Worm (Caenorhabditis elegans) whole organism, L4 larva: ENCODE data around the gene cyp-31A5.

Experiments
- F10B5.3 ChIP-seq: sonication (generic microtip); optimal IDR thresholded peaks from 2 replicates; lab custom pipeline; 2016; ENCODE audit warnings: mild to moderate bottlenecking, missing genetic modification characterization, missing compliant biosample characterization
- T20F7.1 ChIP-seq: fragments of 200-800 bp; sonication (Bioruptor generic); optimal IDR thresholded peaks from 2 replicates; lab custom pipeline; 2018; ENCODE audit warnings: mild to moderate bottlenecking, missing genetic modification characterization, missing compliant biosample characterization
- T26A8.4 ChIP-seq: fragments of 200-800 bp; sonication (Bioruptor generic); IDR thresholded peaks from 2 replicates; pipeline ENCODE4 v1.3.6; 2022; ENCODE audit warnings: missing genetic modification characterization, missing compliant biosample characterization
- Y48G9A.11 ChIP-seq: fragments of 200-800 bp; sonication (Bioruptor generic); IDR thresholded peaks from 2 replicates; pipeline ENCODE4 v1.3.6; 2022; ENCODE audit warnings: missing genetic modification reagents, missing genetic modification characterization, missing compliant biosample characterization
- Y75B8A.6 ChIP-seq: fragments of 200-800 bp; sonication (Bioruptor generic); IDR thresholded peaks from 2 replicates; pipeline ENCODE4 v1.3.6; 2022; ENCODE audit warnings: missing genetic modification reagents, missing genetic modification characterization, missing compliant biosample characterization
- aha-1 ChIP-seq: fragments of 150-350 bp; peaks from one replicate; lab custom pipeline; 2014; ENCODE audit warnings: missing biosample characterization, missing genetic modification characterization
- ceh-20 ChIP-seq: fragments of 200-800 bp; sonication (Bioruptor generic); IDR thresholded peaks from 2 replicates; pipeline ENCODE4 v1.3.6; 2022; ENCODE audit warnings: missing genetic modification reagents, missing genetic modification characterization, missing compliant biosample characterization
- ceh-32 ChIP-seq: sonication (generic microtip); optimal IDR thresholded peaks from 2 replicates; lab custom pipeline; 2016; ENCODE audit warnings: mild to moderate bottlenecking, missing genetic modification characterization, missing compliant biosample characterization; ENCODE audit not compliant: poor library complexity
- cey-2 ChIP-seq: sonication (generic microtip); optimal IDR thresholded peaks from 3 replicates; lab custom pipeline; 2017; ENCODE audit warnings: missing genetic modification characterization, mild to moderate bottlenecking, missing compliant biosample characterization, antibody characterized with exemption, borderline replicate concordance; ENCODE audit not compliant: insufficient read depth
- daf-16 ChIP-seq, 3 experiments: sonication (generic microtip); optimal IDR thresholded peaks; 2 replicates each; lab custom pipeline; 2016 to 2017; ENCODE audit warnings: missing genetic modification characterization in 3 of 3, missing genetic modification reagents in 3 of 3, mild to moderate bottlenecking in 2 of 3, missing compliant biosample characterization in 2 of 3, missing biosample characterization in 1 of 3, moderate library complexity in 1 of 3
- dmd-9 ChIP-seq: fragments of 200-800 bp; sonication (Bioruptor generic); IDR thresholded peaks from 2 replicates; pipeline ENCODE4 v1.3.6; 2022; ENCODE audit warnings: missing genetic modification reagents, missing genetic modification characterization, missing compliant biosample characterization
- dve-1 ChIP-seq: sonication (generic microtip); optimal IDR thresholded peaks from 2 replicates; lab custom pipeline; 2017; ENCODE audit warnings: antibody characterized with exemption, mild to moderate bottlenecking, missing genetic modification characterization, missing compliant biosample characterization; ENCODE audit not compliant: insufficient read depth
- egl-27 ChIP-seq: sonication (generic microtip); optimal IDR thresholded peaks from 3 replicates; lab custom pipeline; 2017; ENCODE audit warnings: missing biosample characterization, missing genetic modification reagents, missing genetic modification characterization
- egl-43 ChIP-seq: fragments of 200-800 bp; sonication (Bioruptor generic); IDR thresholded peaks from 2 replicates; pipeline ENCODE4 v1.3.6; 2022; ENCODE audit warnings: missing genetic modification reagents, missing genetic modification characterization, missing compliant biosample characterization
- gei-8 ChIP-seq: fragments of 200-800 bp; sonication (Bioruptor generic); optimal IDR thresholded peaks from 2 replicates; lab custom pipeline; 2018; ENCODE audit warnings: mild to moderate bottlenecking, missing genetic modification characterization, missing compliant biosample characterization
- hif-1 ChIP-seq, 2 experiments: sonication (generic microtip); optimal IDR thresholded peaks; 2 replicates each; lab custom pipeline; 2016 to 2017; ENCODE audit warnings: missing compliant biosample characterization in 2 of 2, missing genetic modification characterization in 2 of 2, missing genetic modification reagents in 2 of 2, missing genotype in 2 of 2, mild to moderate bottlenecking in 1 of 2
- hlh-30 ChIP-seq: sonication (generic microtip); optimal IDR thresholded peaks from 2 replicates; lab custom pipeline; 2017; ENCODE audit warnings: antibody characterized with exemption, mild to moderate bottlenecking, missing genetic modification characterization, missing compliant biosample characterization; ENCODE audit not compliant: insufficient read depth
- jun-1 ChIP-seq: fragments of 150-350 bp; optimal IDR thresholded peaks from 2 replicates; lab custom pipeline; 2014; ENCODE audit warnings: missing biosample characterization, missing genetic modification reagents, missing genetic modification characterization
- lim-7 ChIP-seq: fragments of 200-800 bp; sonication (Bioruptor generic); IDR thresholded peaks from 2 replicates; pipeline ENCODE4 v1.3.6; 2022; ENCODE audit warnings: missing genetic modification characterization, missing compliant biosample characterization
- lin-1 ChIP-seq: fragments of 200-800 bp; sonication (Bioruptor generic); IDR thresholded peaks from 2 replicates; pipeline ENCODE4 v1.3.6; 2022; ENCODE audit warnings: missing genetic modification reagents, missing genetic modification characterization, missing compliant biosample characterization
- madf-9 ChIP-seq: fragments of 200-800 bp; sonication (Bioruptor generic); conservative IDR thresholded peaks from 2 replicates; pipeline ENCODE4 v1.3.6; 2022; ENCODE audit warnings: missing genetic modification reagents, missing genetic modification characterization, missing compliant biosample characterization
- mdl-1 ChIP-seq, 2 experiments: fragments of 150-350 bp in 1 of 2; sonication (generic microtip) in 1 of 2; optimal IDR thresholded peaks; 2 replicates each; lab custom pipeline; 2014 to 2017; ENCODE audit warnings: missing biosample characterization in 2 of 2, missing genetic modification characterization in 2 of 2
- mep-1 ChIP-seq: fragments of 150-350 bp; sonication (generic microtip); optimal IDR thresholded peaks from 3 replicates; lab custom pipeline; 2014; ENCODE audit warnings: missing biosample characterization, missing genetic modification characterization
- mes-2 ChIP-seq: sonication (generic microtip); optimal IDR thresholded peaks from 2 replicates; lab custom pipeline; 2016; ENCODE audit warnings: missing genotype, mild to moderate bottlenecking, missing genetic modification characterization, missing compliant biosample characterization; ENCODE audit not compliant: poor library complexity, severe bottlenecking
- mxl-2 ChIP-seq: fragments of 200-800 bp; sonication (Bioruptor generic); conservative IDR thresholded peaks from 2 replicates; pipeline ENCODE4 v1.3.6; 2022; ENCODE audit warnings: missing genetic modification reagents, missing genetic modification characterization, missing compliant biosample characterization
- mxl-3 ChIP-seq: fragments of 200-800 bp; sonication (Bioruptor generic); optimal IDR thresholded peaks from 2 replicates; lab custom pipeline; 2018; ENCODE audit warnings: mild to moderate bottlenecking, missing genetic modification characterization, missing compliant biosample characterization
- nhr-10 ChIP-seq: fragments of 150-350 bp; optimal IDR thresholded peaks from 2 replicates; lab custom pipeline; 2014; ENCODE audit warnings: missing biosample characterization, missing genetic modification characterization
- nhr-102 ChIP-seq: sonication (generic microtip); optimal IDR thresholded peaks from 2 replicates; lab custom pipeline; 2016; ENCODE audit warnings: mild to moderate bottlenecking, missing genetic modification characterization, moderate library complexity, missing compliant biosample characterization
- nhr-11 ChIP-seq: fragments of 150-350 bp; optimal IDR thresholded peaks from 2 replicates; lab custom pipeline; 2014; ENCODE audit warnings: missing biosample characterization, missing genetic modification characterization
- nhr-111 ChIP-seq: fragments of 200-800 bp; sonication (Bioruptor generic); optimal IDR thresholded peaks from 2 replicates; lab custom pipeline; 2018; ENCODE audit warnings: mild to moderate bottlenecking, missing genetic modification characterization, missing compliant biosample characterization
- nhr-28 ChIP-seq: fragments of 150-350 bp; optimal IDR thresholded peaks from 2 replicates; lab custom pipeline; 2014; ENCODE audit warnings: missing biosample characterization, missing genetic modification characterization
- nhr-41 ChIP-seq: fragments of 200-800 bp; sonication (Bioruptor generic); IDR thresholded peaks from 2 replicates; pipeline ENCODE4 v1.3.6; 2022; ENCODE audit warnings: missing genetic modification reagents, missing genetic modification characterization, missing compliant biosample characterization
- nhr-42 ChIP-seq: fragments of 200-800 bp; sonication (Bioruptor generic); IDR thresholded peaks from 2 replicates; pipeline ENCODE4 v1.3.6; 2022; ENCODE audit warnings: missing genetic modification characterization, missing compliant biosample characterization
- nhr-6 ChIP-seq: fragments of 150-350 bp; optimal IDR thresholded peaks from 2 replicates; lab custom pipeline; 2014; ENCODE audit warnings: missing biosample characterization, missing genetic modification characterization
- nhr-76 ChIP-seq: fragments of 150-350 bp; optimal IDR thresholded peaks from 2 replicates; lab custom pipeline; 2014; ENCODE audit warnings: missing biosample characterization, missing genetic modification characterization
- nhr-77 ChIP-seq: fragments of 150-350 bp; optimal IDR thresholded peaks from 2 replicates; lab custom pipeline; 2014; ENCODE audit warnings: missing biosample characterization, missing genetic modification characterization
- pha-4 ChIP-seq, 2 experiments: fragments of 150-350 bp in 1 of 2; fragments of 200-800 bp in 1 of 2; sonication (Bioruptor generic) in 1 of 2; IDR thresholded peaks in 1 of 2; optimal IDR thresholded peaks in 1 of 2; 2 replicates each; pipeline versions ENCODE4 v1.3.6 to Lab custom; 2014 to 2022; ENCODE audit warnings: missing genetic modification characterization in 2 of 2, missing genetic modification reagents in 2 of 2, missing biosample characterization in 1 of 2, missing compliant biosample characterization in 1 of 2
- php-3 ChIP-seq: fragments of 200-800 bp; sonication (Bioruptor generic); IDR thresholded peaks from 2 replicates; pipeline ENCODE4 v1.3.6; 2022; ENCODE audit warnings: missing genetic modification reagents, missing genetic modification characterization, missing compliant biosample characterization
- saeg-2 ChIP-seq: fragments of 200-800 bp; sonication (Bioruptor generic); IDR thresholded peaks from 2 replicates; pipeline ENCODE4 v1.3.6; 2022; ENCODE audit warnings: missing genetic modification reagents, missing genetic modification characterization, missing compliant biosample characterization
- sdz-12 ChIP-seq: fragments of 200-800 bp; sonication (Bioruptor generic); optimal IDR thresholded peaks from 2 replicates; lab custom pipeline; 2018; ENCODE audit warnings: mild to moderate bottlenecking, missing genetic modification characterization, missing compliant biosample characterization
- set-16 ChIP-seq: fragments of 200-800 bp; sonication (Bioruptor generic); IDR thresholded peaks from 2 replicates; pipeline ENCODE4 v1.3.6; 2022; ENCODE audit warnings: missing genetic modification reagents, missing genetic modification characterization, missing compliant biosample characterization
- snpc-1.2 ChIP-seq: fragments of 200-800 bp; sonication (Bioruptor generic); IDR thresholded peaks from 2 replicates; pipeline ENCODE4 v1.3.6; 2022; ENCODE audit warnings: missing genetic modification reagents, missing genetic modification characterization, missing compliant biosample characterization
- unc-130 ChIP-seq: sonication (generic microtip); optimal IDR thresholded peaks from 2 replicates; lab custom pipeline; 2016; ENCODE audit warnings: missing genetic modification reagents, missing genetic modification characterization, missing compliant biosample characterization
- unc-62 ChIP-seq, 3 experiments: fragments of 150-350 bp in 1 of 3; sonication (generic microtip); optimal IDR thresholded peaks in 2 of 3; peaks in 1 of 3; 1 replicate in 1 of 3; 2 replicates in 2 of 3; lab custom pipeline; 2014 to 2017; ENCODE audit warnings: missing biosample characterization in 3 of 3, missing genetic modification characterization in 3 of 3, missing genetic modification reagents in 3 of 3, missing genotype in 1 of 3
- ztf-11 ChIP-seq: fragments of 150-350 bp; optimal IDR thresholded peaks from 2 replicates; lab custom pipeline; 2014; ENCODE audit warnings: missing biosample characterization, missing genetic modification characterization

Gene cyp-31A5

DNA sequence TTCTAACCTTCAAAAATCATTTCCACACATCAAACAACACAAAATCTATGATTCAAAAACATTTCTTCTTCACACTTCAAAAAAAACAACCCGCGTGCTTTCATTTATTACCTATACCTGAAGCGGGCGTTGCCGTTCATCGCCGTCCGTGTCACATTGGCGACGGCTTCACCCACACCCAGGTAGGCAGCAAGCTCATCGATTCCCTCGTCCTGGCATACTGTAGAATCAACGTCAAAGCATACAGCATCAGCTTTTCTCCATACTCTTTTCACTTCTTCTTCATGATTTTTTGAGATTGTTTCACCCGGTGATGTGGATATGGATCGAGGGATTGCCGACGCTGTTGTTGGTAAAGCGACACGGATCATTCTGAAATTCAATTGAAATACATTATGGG lies 8.9 kb upstream of the cyp-31A5 start:
- TF ChIP-seq nhr-76 (tag; lab: Kevin White, UChicago) (no peak), egl-27 (tag; lab: Kevin White, UChicago) (no peak), nhr-111 (GFP tag; lab: Kevin White, UChicago) (peak; percentile 13), set-16 (GFP tag; lab: Robert Waterston, UW) (peak; percentile 26; the same call in 1 of the 2 replicates), lim-7 (GFP tag; lab: Robert Waterston, UW) (0 out of 2 replicates have a peak, but pooled peaks have one; percentile 35), nhr-42 (GFP tag; lab: Robert Waterston, UW) (0 out of 2 replicates have a peak, but pooled peaks have one; percentile 33), lin-1 (no peak), T26A8.4 (GFP tag; lab: Robert Waterston, UW) (peak; percentile 46), aha-1 (peak; percentile 25), jun-1 (no peak), egl-43 (0 out of 2 replicates have a peak, but pooled peaks have one; percentile 44), sdz-12 (GFP tag; lab: Kevin White, UChicago) (peak; percentile 68), mep-1 (tag; lab: Kevin White, UChicago) (no peak)

DNA sequence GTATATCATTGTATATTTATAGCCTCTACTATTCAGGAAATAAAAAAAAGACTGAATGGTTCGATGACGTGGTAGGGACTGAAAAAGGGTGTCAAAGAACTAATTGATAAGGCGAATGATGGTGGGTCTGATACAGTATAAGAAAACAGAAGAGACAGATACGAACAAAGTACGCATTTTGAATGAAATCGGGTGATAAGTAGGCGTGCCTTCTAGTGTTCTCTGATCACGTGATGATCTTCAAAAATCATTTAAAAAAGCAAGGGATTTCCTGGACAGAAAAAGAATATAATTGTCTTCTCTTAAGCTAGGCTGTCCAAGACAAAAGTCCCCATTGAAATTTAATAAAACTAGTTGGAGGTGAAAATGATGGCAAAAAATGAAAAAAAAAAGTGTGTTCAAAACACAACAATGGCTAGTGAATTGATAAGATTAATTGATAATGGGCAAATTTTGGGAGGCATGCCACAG lies 7.8 kb upstream of the cyp-31A5 start:
- TF ChIP-seq madf-9 (GFP tag; lab: Robert Waterston, UW) (no peak), gei-8 (GFP tag; lab: Kevin White, UChicago) (peak; percentile 46), snpc-1.2 (GFP tag; lab: Robert Waterston, UW) (no peak), nhr-6 (tag; lab: Kevin White, UChicago) (peak; percentile 34), mdl-1 (tag; optimal IDR thresholded peaks at IDR 0.05; lab: Kevin White, UChicago) (peak in 1 of 2 experiments; percentile 75), unc-130 (GFP tag; lab: Kevin White, UChicago) (no peak), set-16 (GFP tag; lab: Robert Waterston, UW) (no peak), T20F7.1 (GFP tag; lab: Kevin White, UChicago) (peak; percentile 51), unc-62 (GFP tag; optimal IDR thresholded peaks at IDR 0.05 in 1 of 2; lab: Kevin White, UChicago) (peak in 1 of 2 experiments; percentile 83), unc-62 (tag; optimal IDR thresholded peaks at IDR 0.05; lab: Kevin White, UChicago) (no peak), pha-4 (GFP tag; IDR thresholded peaks at IDR 0.05; lab: Robert Waterston, UW) (no peak; the same call in 1 of the 2 replicates), pha-4 (tag; optimal IDR thresholded peaks at IDR 0.05; lab: Kevin White, UChicago) (no peak), nhr-28 (tag; lab: Kevin White, UChicago) (peak; percentile 68), daf-16 (GFP tag; optimal IDR thresholded peaks at IDR 0.05; lab: Kevin White, UChicago) (peak in 1 of 2 experiments; percentile 55), daf-16 (tag; optimal IDR thresholded peaks at IDR 0.05; lab: Kevin White, UChicago) (peak; percentile 70), nhr-41 (GFP tag; lab: Robert Waterston, UW) (no peak), nhr-77 (tag; lab: Kevin White, UChicago) (peak; percentile 21), hif-1 (tag; optimal IDR thresholded peaks at IDR 0.05; lab: Kevin White, UChicago) (peak in 1 of 2 experiments; percentile 62), ceh-20 (GFP tag; lab: Robert Waterston, UW) (peak; percentile 7; the same call in 1 of the 2 replicates), nhr-102 (tag; lab: Kevin White, UChicago) (peak; percentile 45), Y75B8A.6 (GFP tag; lab: Robert Waterston, UW) (0 out of 2 replicates have a peak, but pooled peaks have one; percentile 57), mxl-3 (GFP tag; lab: Kevin White, UChicago) (peak; percentile 21), lim-7 (GFP tag; lab: Robert Waterston, UW) (no peak), dmd-9 (GFP tag; lab: Robert Waterston, UW) (no peak), ceh-32 (tag; lab: Kevin White, UChicago) (no peak), mep-1 (tag; lab: Kevin White, UChicago) (peak; percentile 5), mxl-2 (GFP tag; lab: Robert Waterston, UW) (no peak), php-3 (GFP tag; lab: Robert Waterston, UW) (peak; percentile 67; the same call in 1 of the 2 replicates), hlh-30 (tag; lab: Kevin White, UChicago) (peak; percentile 75), mes-2 (peak; percentile 7), aha-1 (peak; percentile 97), ztf-11 (no peak), F10B5.3 (tag; lab: Kevin White, UChicago) (no peak), Y48G9A.11 (peak; percentile 22; the same call in 1 of the 2 replicates), dve-1 (tag; lab: Kevin White, UChicago) (peak; percentile 52), lin-1 (no peak), nhr-10 (tag; lab: Kevin White, UChicago) (peak; percentile 87), saeg-2 (no peak), egl-43 (no peak), nhr-11 (tag; lab: Kevin White, UChicago) (no peak), cey-2 (tag; lab: Kevin White, UChicago) (peak; percentile 1)
